Worm (Caenorhabditis elegans) whole organism, L4 larva: ENCODE data around the gene K01A11.3.

Experiments
- F10B5.3 ChIP-seq: sonication (generic microtip); optimal IDR thresholded peaks from 2 replicates; lab custom pipeline; 2016; ENCODE audit warnings: mild to moderate bottlenecking, missing genetic modification characterization, missing compliant biosample characterization
- F44E2.7 ChIP-seq: fragments of 200-800 bp; sonication (Bioruptor generic); IDR thresholded peaks from 2 replicates; pipeline ENCODE4 v2.1.2; 2022; ENCODE audit warnings: missing genetic modification characterization, missing compliant biosample characterization
- Y105C5A.15 ChIP-seq: fragments of 200-800 bp; sonication (Bioruptor generic); IDR thresholded peaks from 2 replicates; pipeline ENCODE4 v1.3.6; 2022; ENCODE audit warnings: missing genetic modification characterization, missing compliant biosample characterization
- Y5F2A.4 ChIP-seq: fragments of 200-800 bp; sonication (Bioruptor generic); optimal IDR thresholded peaks from 2 replicates; lab custom pipeline; 2018; ENCODE audit warnings: mild to moderate bottlenecking, missing genetic modification characterization, missing compliant biosample characterization
- aha-1 ChIP-seq: fragments of 150-350 bp; peaks from one replicate; lab custom pipeline; 2014; ENCODE audit warnings: missing biosample characterization, missing genetic modification characterization
- ama-1 ChIP-seq: fragments of 150-350 bp; optimal IDR thresholded peaks from 2 replicates; lab custom pipeline; 2014; ENCODE audit warnings: inconsistent platforms, mixed read lengths
- arid-1 ChIP-seq: fragments of 200-800 bp; sonication (Bioruptor generic); conservative IDR thresholded peaks from 2 replicates; pipeline ENCODE4 v1.3.6; 2022; ENCODE audit warnings: missing genetic modification reagents, missing genetic modification characterization, missing compliant biosample characterization
- attf-4 ChIP-seq: sonication (generic microtip); optimal IDR thresholded peaks from 3 replicates; lab custom pipeline; 2017; ENCODE audit warnings: missing biosample characterization, missing genetic modification characterization
- ceh-44 ChIP-seq: fragments of 200-800 bp; sonication (Bioruptor generic); IDR thresholded peaks from 2 replicates; pipeline ENCODE4 v1.3.6; 2022; ENCODE audit warnings: missing genetic modification reagents, missing genetic modification characterization, missing compliant biosample characterization
- ceh-62 ChIP-seq: sonication (generic microtip); optimal IDR thresholded peaks from 2 replicates; lab custom pipeline; 2017; ENCODE audit warnings: missing biosample characterization, missing genetic modification characterization
- ceh-82 ChIP-seq: sonication (generic microtip); optimal IDR thresholded peaks from 2 replicates; lab custom pipeline; 2017; ENCODE audit warnings: missing biosample characterization, missing genetic modification characterization
- ces-1 ChIP-seq: fragments of 150-350 bp; sonication (generic microtip); optimal IDR thresholded peaks from 4 replicates; lab custom pipeline; 2014; ENCODE audit warnings: missing biosample characterization, missing genetic modification reagents, missing genetic modification characterization
- daf-12 ChIP-seq: fragments of 150-350 bp; optimal IDR thresholded peaks from 2 replicates; lab custom pipeline; 2014; ENCODE audit warnings: missing biosample characterization, missing genetic modification reagents, missing genetic modification characterization
- daf-8 ChIP-seq: fragments of 200-800 bp; sonication (Bioruptor generic); IDR thresholded peaks from 2 replicates; pipeline ENCODE4 v1.3.6; 2022; ENCODE audit warnings: missing genetic modification characterization, missing compliant biosample characterization
- dmd-6 ChIP-seq: fragments of 200-800 bp; sonication (Bioruptor generic); IDR thresholded peaks from 2 replicates; pipeline ENCODE4 v1.3.6; 2022; ENCODE audit warnings: missing genetic modification reagents, missing genetic modification characterization, missing compliant biosample characterization
- dve-1 ChIP-seq: sonication (generic microtip); optimal IDR thresholded peaks from 2 replicates; lab custom pipeline; 2017; ENCODE audit warnings: antibody characterized with exemption, mild to moderate bottlenecking, missing genetic modification characterization, missing compliant biosample characterization; ENCODE audit not compliant: insufficient read depth
- gei-8 ChIP-seq: fragments of 200-800 bp; sonication (Bioruptor generic); optimal IDR thresholded peaks from 2 replicates; lab custom pipeline; 2018; ENCODE audit warnings: mild to moderate bottlenecking, missing genetic modification characterization, missing compliant biosample characterization
- hlh-30 ChIP-seq: sonication (generic microtip); optimal IDR thresholded peaks from 2 replicates; lab custom pipeline; 2017; ENCODE audit warnings: antibody characterized with exemption, mild to moderate bottlenecking, missing genetic modification characterization, missing compliant biosample characterization; ENCODE audit not compliant: insufficient read depth
- hmg-1.1 ChIP-seq: fragments of 200-800 bp; sonication (Bioruptor generic); IDR thresholded peaks from 2 replicates; pipeline ENCODE4 v1.3.6; 2022; ENCODE audit warnings: missing genetic modification reagents, missing genetic modification characterization, missing compliant biosample characterization
- jun-1 ChIP-seq: fragments of 150-350 bp; optimal IDR thresholded peaks from 2 replicates; lab custom pipeline; 2014; ENCODE audit warnings: missing biosample characterization, missing genetic modification reagents, missing genetic modification characterization
- lim-7 ChIP-seq: fragments of 200-800 bp; sonication (Bioruptor generic); IDR thresholded peaks from 2 replicates; pipeline ENCODE4 v1.3.6; 2022; ENCODE audit warnings: missing genetic modification characterization, missing compliant biosample characterization
- lin-29 ChIP-seq: fragments of 200-800 bp; sonication (Bioruptor generic); IDR thresholded peaks from 2 replicates; pipeline ENCODE4 v1.3.6; 2022; ENCODE audit warnings: missing genetic modification reagents, missing genetic modification characterization, missing compliant biosample characterization
- lin-39 ChIP-seq: fragments of 150-350 bp; optimal IDR thresholded peaks from 2 replicates; lab custom pipeline; 2014; ENCODE audit warnings: missing biosample characterization, missing genetic modification reagents, missing genetic modification characterization
- lsy-2 ChIP-seq, 2 experiments: fragments of 150-350 bp in 1 of 2; sonication (generic microtip) in 1 of 2; optimal IDR thresholded peaks; 2 replicates each; lab custom pipeline; 2014 to 2017; ENCODE audit warnings: missing biosample characterization in 2 of 2, missing genetic modification characterization in 2 of 2
- mxl-3 ChIP-seq: fragments of 200-800 bp; sonication (Bioruptor generic); optimal IDR thresholded peaks from 2 replicates; lab custom pipeline; 2018; ENCODE audit warnings: mild to moderate bottlenecking, missing genetic modification characterization, missing compliant biosample characterization
- nhr-28 ChIP-seq: fragments of 150-350 bp; optimal IDR thresholded peaks from 2 replicates; lab custom pipeline; 2014; ENCODE audit warnings: missing biosample characterization, missing genetic modification characterization
- nhr-42 ChIP-seq: fragments of 200-800 bp; sonication (Bioruptor generic); IDR thresholded peaks from 2 replicates; pipeline ENCODE4 v1.3.6; 2022; ENCODE audit warnings: missing genetic modification characterization, missing compliant biosample characterization
- nhr-48 ChIP-seq: sonication (generic microtip); optimal IDR thresholded peaks from 2 replicates; lab custom pipeline; 2016; ENCODE audit warnings: mild to moderate bottlenecking, missing genetic modification characterization, missing compliant biosample characterization
- skn-1 ChIP-seq: fragments of 150-350 bp; optimal IDR thresholded peaks from 2 replicates; lab custom pipeline; 2014; ENCODE audit warnings: missing biosample characterization, missing genetic modification characterization
- spr-1 ChIP-seq: sonication (generic microtip); optimal IDR thresholded peaks from 2 replicates; lab custom pipeline; 2016; ENCODE audit warnings: mild to moderate bottlenecking, missing genetic modification characterization, missing compliant biosample characterization
- tag-97 ChIP-seq: fragments of 200-800 bp; sonication (Bioruptor generic); IDR thresholded peaks from 2 replicates; pipeline ENCODE4 v1.3.6; 2022; ENCODE audit warnings: missing genetic modification characterization, missing compliant biosample characterization
- tra-1 ChIP-seq: fragments of 200-800 bp; sonication (Bioruptor generic); IDR thresholded peaks from 2 replicates; pipeline ENCODE4 v1.3.6; 2022; ENCODE audit warnings: missing genetic modification reagents, missing genetic modification characterization, missing compliant biosample characterization
- vab-7 ChIP-seq: fragments of 200-800 bp; sonication (Bioruptor generic); IDR thresholded peaks from 2 replicates; pipeline ENCODE4 v1.3.6; 2022; ENCODE audit warnings: missing genetic modification reagents, missing genetic modification characterization, missing compliant biosample characterization
- zfp-3 ChIP-seq: fragments of 200-800 bp; sonication (Bioruptor generic); conservative IDR thresholded peaks from 2 replicates; pipeline ENCODE4 v1.3.6; 2022; ENCODE audit warnings: missing genetic modification reagents, missing genetic modification characterization, missing compliant biosample characterization
- zip-2 ChIP-seq: fragments of 150-350 bp; optimal IDR thresholded peaks from 2 replicates; lab custom pipeline; 2014; ENCODE audit warnings: missing biosample characterization, missing genetic modification characterization
- ztf-11 ChIP-seq: fragments of 150-350 bp; optimal IDR thresholded peaks from 2 replicates; lab custom pipeline; 2014; ENCODE audit warnings: missing biosample characterization, missing genetic modification characterization
- ztf-7 ChIP-seq: fragments of 150-350 bp; optimal IDR thresholded peaks from 2 replicates; lab custom pipeline; 2014; ENCODE audit warnings: missing biosample characterization, missing genetic modification characterization

K01A11.3 gene

DNA sequence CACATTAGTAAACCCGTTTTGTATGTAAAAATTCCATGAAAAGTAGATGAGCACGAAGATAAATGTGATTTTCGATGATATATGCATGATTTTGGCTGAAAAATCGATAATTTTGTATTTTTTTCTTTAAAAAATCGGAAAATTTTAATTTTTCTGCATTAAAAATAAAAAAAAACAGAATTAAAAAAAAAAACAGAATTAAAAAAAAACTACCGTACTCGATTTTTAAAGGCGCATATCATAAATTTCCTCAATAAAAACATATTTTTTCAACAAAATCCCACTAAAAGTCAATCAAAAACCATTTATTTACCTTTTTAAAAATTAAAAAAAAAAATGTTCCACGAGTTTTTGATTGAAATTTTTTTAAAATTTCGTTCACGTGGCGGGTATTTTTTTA is 40.7 kb upstream of the K01A11.3 start, which contains the start of gene gly-14:
TSS of gene gly-14 (minus strand) at position 101 of the 400 bp plus-strand sequence.
- TF ChIP-seq F10B5.3 (tag; lab: Kevin White, UChicago) (no peak), ceh-82 (tag; lab: Kevin White, UChicago) (no peak), hmg-1.1 (GFP tag; lab: Robert Waterston, UW) (no peak), arid-1 (no peak), ztf-11 (tag; lab: Kevin White, UChicago) (no peak), attf-4 (tag; lab: Kevin White, UChicago) (no peak), zip-2 (tag; lab: Kevin White, UChicago) (no peak), lim-7 (GFP tag; lab: Robert Waterston, UW) (no peak)

- no peak for TF ChIP-seq hlh-30
- no peak for TF ChIP-seq gei-8
- no peak for TF ChIP-seq jun-1 (tag; lab: Kevin White, UChicago)
- TF ChIP-seq F44E2.7 (GFP tag; lab: Robert Waterston, UW): no peak
- no peak for TF ChIP-seq arid-1
- no peak for TF ChIP-seq ceh-44 (GFP tag; lab: Robert Waterston, UW)
- TF ChIP-seq nhr-28 (tag; lab: Kevin White, UChicago): peak; percentile 13
Observed at ce11 chrIII:3488224-3488623, 35.8 kb upstream of the K01A11.3 start, which contains the start of gene C34C12.7. Gene C34C12.7 (minus strand): TSS chrIII:3488341.

- no peak for TF ChIP-seq ztf-7
Observed at ce11 chrIII:3487133-3487532, 34.7 kb upstream of the K01A11.3 start.

ce11 chrIII:3486055-3486454 is 33.6 kb upstream of the K01A11.3 start:
- TF ChIP-seq hlh-30 (no peak), ceh-82 (tag; lab: Kevin White, UChicago) (no peak), daf-8 (GFP tag; lab: Robert Waterston, UW) (no peak), Y105C5A.15 (GFP tag; lab: Robert Waterston, UW) (no peak), tra-1 (0 out of 2 replicates have a peak, but pooled peaks have one; percentile 31), ama-1 (lab: Kevin White, UChicago) (no peak), lim-7 (GFP tag; lab: Robert Waterston, UW) (no peak), lsy-2 (tag; optimal IDR thresholded peaks at IDR 0.05; lab: Kevin White, UChicago) (peak in 1 of 2 experiments; percentile 12), skn-1 (tag; lab: Kevin White, UChicago) (no peak), zfp-3 (no peak), nhr-48 (tag; lab: Kevin White, UChicago) (peak; percentile 1), dve-1 (tag; lab: Kevin White, UChicago) (peak; percentile 21), ceh-62 (tag; lab: Kevin White, UChicago) (no peak), nhr-28 (tag; lab: Kevin White, UChicago) (peak; percentile 71), dmd-6 (GFP tag; lab: Robert Waterston, UW) (0 out of 2 replicates have a peak, but pooled peaks have one; percentile 9), zip-2 (tag; lab: Kevin White, UChicago) (no peak), spr-1 (tag; lab: Kevin White, UChicago) (no peak), lin-39 (no peak)
- TF ChIP-seq, all 104 proteins: peak for 6

ce11 chrIII:3484995-3485394 is 32.6 kb upstream of the K01A11.3 start:
- TF ChIP-seq lin-29 (GFP tag; lab: Robert Waterston, UW) (no peak), mxl-3 (no peak), aha-1 (tag; lab: Kevin White, UChicago) (peak; percentile 70), ceh-44 (GFP tag; lab: Robert Waterston, UW) (0 out of 2 replicates have a peak, but pooled peaks have one; percentile 28)

- TF ChIP-seq Y5F2A.4 (GFP tag; lab: Kevin White, UChicago): no peak
- no peak for TF ChIP-seq daf-12 (tag; lab: Kevin White, UChicago)
- no peak for TF ChIP-seq ces-1 (GFP tag; lab: Kevin White, UChicago)
- TF ChIP-seq vab-7 (GFP tag; lab: Robert Waterston, UW): no peak
- TF ChIP-seq dve-1 (tag; lab: Kevin White, UChicago): no peak
- no peak for TF ChIP-seq attf-4 (tag; lab: Kevin White, UChicago)
- no peak for TF ChIP-seq ceh-44 (GFP tag; lab: Robert Waterston, UW)
- no peak for TF ChIP-seq tag-97 (GFP tag; lab: Robert Waterston, UW)
- TF ChIP-seq aha-1 (tag; lab: Kevin White, UChicago): no peak
- no peak for TF ChIP-seq nhr-42 (GFP tag; lab: Robert Waterston, UW)
- no peak for TF ChIP-seq lin-29 (GFP tag; lab: Robert Waterston, UW)
- TF ChIP-seq ceh-82 (tag; lab: Kevin White, UChicago): no peak
Observed at ce11 chrIII:3482291-3482690, 29.9 kb upstream of the K01A11.3 start, which contains the start of gene C34C12.6. Gene C34C12.6 (plus strand): TSS chrIII:3482591.
